Worm (Caenorhabditis elegans) whole organism, L3 larva: ENCODE measurements around the gene R05G6.5.

ENCODE experiments used
- daf-12 ChIP-seq: fragments of 150-350 bp; optimal IDR thresholded peaks from 2 replicates; lab custom pipeline; 2014; ENCODE audit warnings: missing biosample characterization, missing genetic modification reagents, missing genetic modification characterization
- nhr-12 ChIP-seq: fragments of 150-350 bp; optimal IDR thresholded peaks from 2 replicates; lab custom pipeline; 2014; ENCODE audit warnings: missing biosample characterization, missing genetic modification characterization
- nhr-237 ChIP-seq: fragments of 150-350 bp; optimal IDR thresholded peaks from 2 replicates; lab custom pipeline; 2014; ENCODE audit warnings: missing biosample characterization, missing genetic modification characterization
- nhr-77 ChIP-seq: fragments of 150-350 bp; optimal IDR thresholded peaks from 2 replicates; lab custom pipeline; 2014; ENCODE audit warnings: missing biosample characterization, missing genetic modification characterization
- zag-1 ChIP-seq: fragments of 150-350 bp; optimal IDR thresholded peaks from 2 replicates; lab custom pipeline; 2014; ENCODE audit warnings: missing biosample characterization, missing genetic modification characterization

ce11 chrIV:7465857-7466256 lies 42.3 kb upstream of the R05G6.5 start, which contains the start of gene F13B6.3:
- no peak for TF ChIP-seq nhr-12 (tag; lab: Kevin White, UChicago)
- no peak for TF ChIP-seq zag-1
- no peak for TF ChIP-seq nhr-237
- no peak for TF ChIP-seq nhr-77
- TF ChIP-seq daf-12 = no peak
